Worm (Caenorhabditis elegans) whole organism, mixed stage, embryonic: Measurements from ENCODE around the gene taf-13.
A peak's percentile ranks its signal among the peaks of the same experiment; 100 is the strongest.

Source experiments
- elt-3 ChIP-seq: fragments of 150-350 bp; optimal IDR thresholded peaks from 2 replicates; lab custom pipeline; 2014; ENCODE audit warnings: missing biosample characterization, missing genetic modification characterization
- lin-13 ChIP-seq: fragments of 150-350 bp; optimal IDR thresholded peaks from 2 replicates; lab custom pipeline; 2014; ENCODE audit warnings: missing biosample characterization, missing genetic modification characterization
- nhr-237 ChIP-seq: fragments of 150-350 bp; optimal IDR thresholded peaks from 2 replicates; lab custom pipeline; 2014; ENCODE audit warnings: missing biosample characterization, missing genetic modification characterization
- nhr-76 ChIP-seq: sonication (generic microtip); optimal IDR thresholded peaks from 2 replicates; lab custom pipeline; 2017; ENCODE audit warnings: missing biosample characterization, missing genetic modification characterization
- pha-4 ChIP-seq: fragments of 150-350 bp; optimal IDR thresholded peaks from 2 replicates; lab custom pipeline; 2018; ENCODE audit warnings: missing biosample characterization, missing genetic modification reagents, missing genetic modification characterization
- unc-120 ChIP-seq: sonication (generic microtip); optimal IDR thresholded peaks from 2 replicates; lab custom pipeline; 2017; ENCODE audit warnings: missing genetic modification characterization, missing compliant biosample characterization; ENCODE audit not compliant: poor library complexity, severe bottlenecking
- unc-62 ChIP-seq: fragments of 150-350 bp; optimal IDR thresholded peaks from 2 replicates; lab custom pipeline; 2014; ENCODE audit warnings: missing biosample characterization, missing genetic modification reagents, missing genetic modification characterization

DNA sequence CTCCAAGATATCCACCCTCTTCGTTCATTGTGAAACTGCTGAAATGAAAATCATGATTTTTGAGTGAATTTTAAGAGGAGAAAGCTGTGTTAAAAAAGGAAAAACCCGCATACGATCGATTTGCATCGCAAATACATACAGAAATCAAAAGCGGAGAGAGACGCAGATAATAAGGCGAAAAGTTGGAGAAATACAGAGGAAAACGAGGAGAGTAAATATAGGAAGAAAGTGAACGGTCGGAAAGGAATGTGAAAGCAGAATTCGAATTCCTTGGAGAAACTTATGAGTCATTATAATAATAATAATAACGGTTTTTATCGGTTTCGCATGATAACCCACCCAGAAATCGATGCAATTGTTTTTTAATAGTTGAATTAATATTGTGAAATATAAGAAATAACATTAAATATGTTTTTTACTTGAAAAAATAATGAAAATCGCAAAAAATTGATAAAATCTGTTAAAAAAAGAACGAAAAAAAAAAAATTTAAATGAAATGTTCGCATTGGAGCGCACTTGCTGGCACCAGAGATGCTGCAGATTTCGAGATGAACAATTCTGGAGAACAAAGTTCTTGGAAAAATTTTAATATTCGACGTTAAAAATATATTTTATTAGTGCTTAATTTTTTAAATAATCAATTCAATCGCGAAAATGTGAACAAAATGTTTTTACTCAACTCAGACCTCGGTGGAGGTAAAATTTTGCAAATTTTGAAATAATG, 2.0 kb upstream of the taf-13 start, which contains the start of gene ccm-3:
- peak; percentile 25 for TF ChIP-seq pha-4
- TF ChIP-seq nhr-76 (tag; lab: Kevin White, UChicago) = no peak
- no peak for TF ChIP-seq unc-62 (GFP tag; lab: Kevin White, UChicago)
- TF ChIP-seq elt-3 (tag; lab: Kevin White, UChicago) = no peak
- no peak for TF ChIP-seq lin-13 (tag; lab: Kevin White, UChicago)
- TF ChIP-seq nhr-237 (tag; lab: Kevin White, UChicago) = no peak
- TF ChIP-seq unc-120 (tag; lab: Kevin White, UChicago) = no peak
